Fruit fly (Drosophila melanogaster) whole organism, adult: ENCODE measurements around the gene CG43630.

Source experiments
- CG12768 ChIP-seq: fragments of 200-800 bp; sonication (Bioruptor generic); optimal IDR thresholded peaks from 2 replicates; lab custom pipeline; 2017; ENCODE audit warnings: missing biosample characterization, missing genetic modification characterization, mild to moderate bottlenecking, moderate library complexity, missing genetic modification reagents
- CG1620 ChIP-seq: fragments of 200-800 bp; sonication (Bioruptor generic); optimal IDR thresholded peaks from 2 replicates; lab custom pipeline; 2016; ENCODE audit warnings: missing biosample characterization, missing genetic modification characterization
- CG33017 ChIP-seq: fragments of 200-800 bp; sonication (Bioruptor generic); optimal IDR thresholded peaks from 2 replicates; lab custom pipeline; 2018; ENCODE audit warnings: missing biosample characterization, mild to moderate bottlenecking, missing genetic modification characterization, moderate library complexity
- CG7045 ChIP-seq: fragments of 200-800 bp; sonication (Bioruptor generic); optimal IDR thresholded peaks from 2 replicates; lab custom pipeline; 2017; ENCODE audit warnings: missing biosample characterization, mild to moderate bottlenecking, missing genetic modification characterization
- CG7101 ChIP-seq: fragments of 200-800 bp; sonication (Bioruptor generic); optimal IDR thresholded peaks from 2 replicates; lab custom pipeline; 2018; ENCODE audit warnings: missing biosample characterization, mild to moderate bottlenecking, missing genetic modification characterization, moderate library complexity
- Clk ChIP-seq: fragments of 200-800 bp; sonication (Bioruptor generic); optimal IDR thresholded peaks from 2 replicates; lab custom pipeline; 2017; ENCODE audit warnings: missing biosample characterization, missing genetic modification characterization
- Crg-1 ChIP-seq: fragments of 200-800 bp; sonication (Bioruptor generic); optimal IDR thresholded peaks from 2 replicates; lab custom pipeline; 2016; ENCODE audit warnings: missing biosample characterization, missing genetic modification characterization
- Hr96 ChIP-seq: fragments of 200-800 bp; sonication (Bioruptor generic); optimal IDR thresholded peaks from 2 replicates; lab custom pipeline; 2016; ENCODE audit warnings: missing biosample characterization, missing genetic modification characterization
- Mnt ChIP-seq: fragments of 200-800 bp; sonication (Bioruptor generic); optimal IDR thresholded peaks from 2 replicates; lab custom pipeline; 2016; ENCODE audit warnings: missing biosample characterization, mild to moderate bottlenecking, missing genetic modification characterization
- bab1 ChIP-seq: fragments of 200-800 bp; sonication (Bioruptor generic); optimal IDR thresholded peaks from 3 replicates; lab custom pipeline; 2019; ENCODE audit warnings: missing biosample characterization, mild to moderate bottlenecking, missing genetic modification characterization, moderate library complexity
- kay ChIP-seq: fragments of 200-800 bp; sonication (Bioruptor generic); peaks from one replicate; lab custom pipeline; 2016; ENCODE audit warnings: missing biosample characterization, missing genetic modification characterization, borderline replicate concordance
- pad ChIP-seq: fragments of 200-800 bp; sonication (Bioruptor generic); optimal IDR thresholded peaks from 3 replicates; lab custom pipeline; 2017; ENCODE audit warnings: missing biosample characterization, missing genetic modification characterization, mild to moderate bottlenecking, moderate library complexity, missing genetic modification reagents

DNA sequence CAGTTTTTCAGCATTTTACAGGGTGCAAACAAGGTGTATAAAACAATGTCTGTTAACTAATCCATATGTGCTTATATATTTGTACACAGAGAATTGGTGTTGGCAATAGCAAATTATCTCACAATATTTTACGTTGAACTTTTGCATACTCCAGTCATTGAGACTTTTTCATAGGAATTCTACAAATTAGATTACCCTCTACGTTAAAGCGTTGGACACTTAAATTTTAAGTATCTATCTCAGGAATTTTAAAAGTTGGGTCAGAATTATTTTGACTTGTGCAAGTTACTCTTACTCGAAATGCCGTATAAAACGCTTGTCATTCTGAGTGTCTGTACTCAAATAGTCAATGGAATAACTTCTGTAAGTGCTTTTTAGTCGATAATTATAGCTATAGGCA, 43.0 kb downstream of the CG43630 start, which contains the start of gene CG18530:
- TF ChIP-seq CG1620 (GFP tag; lab: Kevin White, UChicago) = no peak
- TF ChIP-seq kay (GFP tag; lab: Kevin White, UChicago) = no peak
- TF ChIP-seq CG12768 = no peak
- no peak for TF ChIP-seq pad (GFP tag; lab: Kevin White, UChicago)
- no peak for TF ChIP-seq CG7101
- no peak for TF ChIP-seq Clk (GFP tag; lab: Kevin White, UChicago)
- TF ChIP-seq bab1 = no peak
- TF ChIP-seq CG33017 (tag; lab: Kevin White, UChicago) = no peak
- TF ChIP-seq Crg-1 (GFP tag; lab: Kevin White, UChicago) = no peak
- TF ChIP-seq CG7045 (GFP tag; lab: Kevin White, UChicago) = no peak
- TF ChIP-seq Mnt (GFP tag; lab: Kevin White, UChicago) = no peak
- no peak for TF ChIP-seq Hr96 (GFP tag; lab: Kevin White, UChicago)
